Worm (Caenorhabditis elegans) whole organism, L4/young adult: ENCODE measurements around the gene dmsr-5.

ENCODE experiments used
- W03F9.2 ChIP-seq: fragments of 150-350 bp; optimal IDR thresholded peaks from 2 replicates; lab custom pipeline; 2014; ENCODE audit warnings: missing biosample characterization, missing genetic modification characterization
- him-1 ChIP-seq: sonication (generic microtip); optimal IDR thresholded peaks from 2 replicates; lab custom pipeline; 2016; ENCODE audit warnings: missing genotype, missing genetic modification reagents, missing genetic modification characterization, missing compliant biosample characterization

DNA sequence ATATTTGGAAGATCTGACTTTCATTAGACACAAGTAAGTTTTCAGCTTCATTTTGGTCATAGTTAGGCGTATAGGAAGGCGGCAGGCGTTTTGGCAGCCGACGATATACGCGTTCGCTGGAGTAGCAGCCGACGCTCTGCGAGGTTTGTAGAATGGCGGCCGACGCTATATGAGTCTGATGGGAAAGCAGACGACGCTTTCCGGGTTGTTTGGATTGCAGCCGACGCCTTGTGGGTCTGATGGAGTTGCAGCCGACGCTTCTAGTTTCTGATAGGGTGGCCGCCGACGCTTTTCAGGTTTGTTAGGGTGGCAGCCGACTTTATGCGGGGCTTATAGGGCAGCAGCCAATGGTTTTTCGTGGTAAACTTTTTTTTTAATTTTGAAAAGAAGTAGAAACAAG lies 7.8 kb upstream of the dmsr-5 start:
- no peak for TF ChIP-seq him-1
- no peak for TF ChIP-seq W03F9.2
